Worm (Caenorhabditis elegans) whole organism, L3 larva: ENCODE measurements around the gene pzf-1.

Source experiments
- R02D3.7 ChIP-seq: fragments of 150-350 bp; optimal IDR thresholded peaks from 2 replicates; lab custom pipeline; 2014; ENCODE audit warnings: missing biosample characterization, missing genetic modification characterization
- ZK546.5 ChIP-seq: sonication (generic microtip); optimal IDR thresholded peaks from 2 replicates; lab custom pipeline; 2017; ENCODE audit warnings: missing biosample characterization, missing genetic modification characterization
- aly-2 ChIP-seq: fragments of 150-350 bp; optimal IDR thresholded peaks from 2 replicates; lab custom pipeline; 2014; ENCODE audit warnings: missing biosample characterization, missing genetic modification characterization
- ama-1 ChIP-seq: fragments of 150-350 bp; optimal IDR thresholded peaks from 2 replicates; lab custom pipeline; 2018
- ceh-16 ChIP-seq: sonication (generic microtip); optimal IDR thresholded peaks from 2 replicates; lab custom pipeline; 2017; ENCODE audit warnings: missing biosample characterization, missing genetic modification characterization
- ceh-28 ChIP-seq: fragments of 150-350 bp; optimal IDR thresholded peaks from 2 replicates; lab custom pipeline; 2014; ENCODE audit warnings: missing biosample characterization, missing genetic modification reagents, missing genetic modification characterization
- ceh-9 ChIP-seq: sonication (generic microtip); optimal IDR thresholded peaks from 2 replicates; lab custom pipeline; 2018; ENCODE audit warnings: missing biosample characterization, missing genetic modification characterization
- daf-12 ChIP-seq: fragments of 150-350 bp; optimal IDR thresholded peaks from 2 replicates; lab custom pipeline; 2014; ENCODE audit warnings: missing biosample characterization, missing genetic modification reagents, missing genetic modification characterization
- egl-5 ChIP-seq: fragments of 150-350 bp; optimal IDR thresholded peaks from 2 replicates; lab custom pipeline; 2017; ENCODE audit warnings: missing biosample characterization, missing genetic modification reagents, missing genetic modification characterization, inconsistent platforms
- elt-1 ChIP-seq: fragments of 150-350 bp; optimal IDR thresholded peaks from 2 replicates; lab custom pipeline; 2014; ENCODE audit warnings: missing biosample characterization, missing genetic modification characterization
- elt-2 ChIP-seq: sonication (generic microtip); optimal IDR thresholded peaks from 2 replicates; lab custom pipeline; 2016; ENCODE audit warnings: missing genetic modification reagents, mild to moderate bottlenecking, missing genetic modification characterization, missing compliant biosample characterization
- eor-1 ChIP-seq, 2 experiments: fragments of 150-350 bp; optimal IDR thresholded peaks; 2 replicates each; lab custom pipeline; 2014 to 2018; ENCODE audit warnings: missing biosample characterization in 2 of 2, missing genetic modification characterization in 2 of 2
- fkh-2 ChIP-seq: fragments of 150-350 bp; optimal IDR thresholded peaks from 2 replicates; lab custom pipeline; 2014; ENCODE audit warnings: missing biosample characterization, missing genetic modification reagents, missing genetic modification characterization
- fos-1 ChIP-seq: fragments of 150-350 bp; optimal IDR thresholded peaks from 2 replicates; lab custom pipeline; 2014; ENCODE audit warnings: missing biosample characterization, missing genetic modification characterization
- hmg-11 ChIP-seq: sonication (generic microtip); optimal IDR thresholded peaks from 2 replicates; lab custom pipeline; 2016; ENCODE audit warnings: missing genetic modification characterization, missing compliant biosample characterization
- jun-1 ChIP-seq: fragments of 150-350 bp; optimal IDR thresholded peaks from 2 replicates; lab custom pipeline; 2014; ENCODE audit warnings: missing biosample characterization, missing genetic modification reagents, missing genetic modification characterization
- lsy-12 ChIP-seq: sonication (generic microtip); optimal IDR thresholded peaks from 2 replicates; lab custom pipeline; 2016; ENCODE audit warnings: mild to moderate bottlenecking, missing genetic modification characterization, missing compliant biosample characterization
- mml-1 ChIP-seq: fragments of 150-350 bp; sonication (generic microtip); optimal IDR thresholded peaks from 3 replicates; lab custom pipeline; 2014; ENCODE audit warnings: missing biosample characterization, missing genetic modification characterization
- nfya-1 ChIP-seq: sonication (generic microtip); optimal IDR thresholded peaks from 2 replicates; lab custom pipeline; 2017; ENCODE audit warnings: missing genetic modification characterization, mild to moderate bottlenecking, missing compliant biosample characterization, antibody characterized with exemption, moderate library complexity; ENCODE audit not compliant: insufficient read depth
- nhr-11 ChIP-seq: fragments of 150-350 bp; optimal IDR thresholded peaks from 2 replicates; lab custom pipeline; 2014; ENCODE audit warnings: missing biosample characterization, missing genetic modification characterization
- nhr-12 ChIP-seq: fragments of 150-350 bp; optimal IDR thresholded peaks from 2 replicates; lab custom pipeline; 2014; ENCODE audit warnings: missing biosample characterization, missing genetic modification characterization
- nhr-23 ChIP-seq: fragments of 150-350 bp; optimal IDR thresholded peaks from 2 replicates; lab custom pipeline; 2014; ENCODE audit warnings: missing biosample characterization, missing genetic modification reagents, missing genetic modification characterization
- nhr-237 ChIP-seq: fragments of 150-350 bp; optimal IDR thresholded peaks from 2 replicates; lab custom pipeline; 2014; ENCODE audit warnings: missing biosample characterization, missing genetic modification characterization
- nhr-25 ChIP-seq: sonication (generic microtip); optimal IDR thresholded peaks from 2 replicates; lab custom pipeline; 2017; ENCODE audit warnings: missing biosample characterization, missing genetic modification characterization
- nhr-28 ChIP-seq: fragments of 150-350 bp; optimal IDR thresholded peaks from 2 replicates; lab custom pipeline; 2014; ENCODE audit warnings: missing biosample characterization, missing genetic modification characterization
- nhr-43 ChIP-seq: sonication (generic microtip); optimal IDR thresholded peaks from 2 replicates; lab custom pipeline; 2016; ENCODE audit warnings: mild to moderate bottlenecking, missing genetic modification characterization, missing compliant biosample characterization; ENCODE audit not compliant: poor library complexity, severe bottlenecking
- nhr-67 ChIP-seq: fragments of 150-350 bp; optimal IDR thresholded peaks from 2 replicates; lab custom pipeline; 2014; ENCODE audit warnings: missing biosample characterization, missing genetic modification characterization
- nhr-77 ChIP-seq: fragments of 150-350 bp; optimal IDR thresholded peaks from 2 replicates; lab custom pipeline; 2014; ENCODE audit warnings: missing biosample characterization, missing genetic modification characterization
- sea-2 ChIP-seq: fragments of 150-350 bp; sonication (generic microtip); optimal IDR thresholded peaks from 4 replicates; lab custom pipeline; 2014; ENCODE audit warnings: missing biosample characterization, missing genetic modification reagents, missing genetic modification characterization
- snpc-4 ChIP-seq: fragments of 150-350 bp; optimal IDR thresholded peaks from 2 replicates; lab custom pipeline; 2014; ENCODE audit warnings: missing biosample characterization, missing genetic modification characterization
- unc-39 ChIP-seq: sonication (generic microtip); optimal IDR thresholded peaks from 4 replicates; lab custom pipeline; 2017; ENCODE audit warnings: missing biosample characterization, missing genetic modification characterization
- unc-62 ChIP-seq: fragments of 150-350 bp; sonication (generic microtip); optimal IDR thresholded peaks from 4 replicates; lab custom pipeline; 2014; ENCODE audit warnings: missing biosample characterization, missing genetic modification reagents, missing genetic modification characterization
- zag-1 ChIP-seq: fragments of 150-350 bp; optimal IDR thresholded peaks from 2 replicates; lab custom pipeline; 2014; ENCODE audit warnings: missing biosample characterization, missing genetic modification characterization
- ztf-11 ChIP-seq: fragments of 150-350 bp; optimal IDR thresholded peaks from 2 replicates; lab custom pipeline; 2014; ENCODE audit warnings: missing biosample characterization, missing genetic modification characterization
- ztf-4 ChIP-seq: fragments of 150-350 bp; optimal IDR thresholded peaks from 2 replicates; lab custom pipeline; 2014; ENCODE audit warnings: missing biosample characterization, missing genetic modification characterization

The pzf-1 gene

DNA sequence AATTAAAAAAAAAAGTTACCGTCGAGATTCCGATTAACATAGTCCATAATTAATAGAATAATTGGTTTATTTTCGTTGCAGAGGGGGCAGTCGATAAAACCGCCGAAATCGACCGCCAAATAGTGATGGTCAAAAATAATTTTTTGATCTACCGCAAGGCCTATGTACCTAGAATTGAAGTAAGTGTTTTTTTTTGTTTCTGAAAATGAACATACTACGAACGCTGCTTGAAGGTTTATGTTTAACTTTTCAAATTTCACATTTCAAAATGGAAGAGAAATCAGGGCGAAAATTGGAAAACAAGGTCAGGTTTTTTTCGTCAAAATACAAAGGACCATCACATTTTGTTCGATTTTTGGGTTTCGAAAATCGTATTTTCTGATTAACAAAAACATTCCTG is at the start of gene pzf-1:
Gene pzf-1, minus strand, starts transcription at position 101 of the 400 bp plus-strand sequence.
- no peak for TF ChIP-seq egl-5
- no peak for TF ChIP-seq eor-1 (tag; optimal IDR thresholded peaks at IDR 0.05; lab: Kevin White, UChicago)
- TF ChIP-seq unc-39 (tag; lab: Kevin White, UChicago) = no peak
- no peak for TF ChIP-seq zag-1 (tag; lab: Kevin White, UChicago)
- TF ChIP-seq nhr-11 (tag; lab: Kevin White, UChicago) = no peak
- TF ChIP-seq ZK546.5 = no peak
- TF ChIP-seq ama-1 = no peak
- no peak for TF ChIP-seq nhr-23 (tag; lab: Kevin White, UChicago)
- TF ChIP-seq nhr-43 (tag; lab: Kevin White, UChicago) = no peak
- TF ChIP-seq ztf-11 (tag; lab: Kevin White, UChicago) = no peak
- TF ChIP-seq unc-62 (GFP tag; lab: Kevin White, UChicago) = no peak
- TF ChIP-seq mml-1 (tag; lab: Kevin White, UChicago) = no peak
- TF ChIP-seq sea-2 (GFP tag; lab: Kevin White, UChicago) = no peak
- TF ChIP-seq R02D3.7 = no peak
- no peak for TF ChIP-seq snpc-4

- TF ChIP-seq R02D3.7 (no peak), snpc-4 (no peak), ceh-28 (no peak), nfya-1 (no peak), eor-1 (tag; optimal IDR thresholded peaks at IDR 0.05; lab: Kevin White, UChicago) (no peak), jun-1 (tag; lab: Kevin White, UChicago) (no peak), daf-12 (tag; lab: Kevin White, UChicago) (no peak), mml-1 (tag; lab: Kevin White, UChicago) (no peak), nhr-43 (tag; lab: Kevin White, UChicago) (no peak), ceh-9 (no peak), nhr-77 (tag; lab: Kevin White, UChicago) (no peak), lsy-12 (tag; lab: Kevin White, UChicago) (no peak), fos-1 (tag; lab: Kevin White, UChicago) (no peak)
Measured at ce11 chrV:15975845-15976244, 47.6 kb upstream of the pzf-1 start, which contains the start of gene clec-232. clec-232 (plus strand) TSS chrV:15976145.

- TF ChIP-seq elt-2 (tag; lab: Kevin White, UChicago) (no peak), hmg-11 (tag; lab: Kevin White, UChicago) (no peak)
- TF ChIP-seq, all 47 proteins: peak for 0
Measured at ce11 chrV:15974836-15975235, 46.6 kb upstream of the pzf-1 start, which contains the start of gene sru-22. sru-22 (minus strand) TSS chrV:15974936.

DNA sequence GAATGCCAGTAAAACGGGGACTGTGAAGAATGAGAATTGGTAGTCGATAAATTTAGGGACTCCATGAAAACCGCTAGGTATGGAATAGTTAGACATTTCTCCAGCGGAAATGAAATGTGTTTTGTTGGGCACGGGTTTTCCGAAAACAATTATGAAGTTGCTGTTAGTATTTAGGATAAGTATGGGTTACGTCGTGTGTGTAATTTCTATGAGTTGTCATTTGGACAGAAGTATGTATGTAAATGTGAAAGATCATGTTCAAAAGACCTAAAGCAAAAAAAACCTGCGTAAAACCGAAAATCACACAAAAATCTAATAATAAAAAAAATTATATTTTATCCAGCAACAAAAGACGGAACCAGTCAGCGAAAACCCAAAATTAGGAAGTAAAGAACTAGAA is 44.3 kb upstream of the pzf-1 start, which contains the start of gene sru-23:
Gene sru-23, minus strand, starts transcription at position 101 of the 400 bp plus-strand sequence.
- TF ChIP-seq lsy-12 (tag; lab: Kevin White, UChicago) (no peak), ztf-4 (tag; lab: Kevin White, UChicago) (no peak), nhr-67 (no peak), ceh-16 (tag; lab: Kevin White, UChicago) (no peak), fkh-2 (tag; lab: Kevin White, UChicago) (no peak), nfya-1 (no peak), nhr-237 (tag; lab: Kevin White, UChicago) (no peak), snpc-4 (no peak), aly-2 (no peak), daf-12 (tag; lab: Kevin White, UChicago) (no peak), nhr-25 (tag; lab: Kevin White, UChicago) (no peak)

DNA sequence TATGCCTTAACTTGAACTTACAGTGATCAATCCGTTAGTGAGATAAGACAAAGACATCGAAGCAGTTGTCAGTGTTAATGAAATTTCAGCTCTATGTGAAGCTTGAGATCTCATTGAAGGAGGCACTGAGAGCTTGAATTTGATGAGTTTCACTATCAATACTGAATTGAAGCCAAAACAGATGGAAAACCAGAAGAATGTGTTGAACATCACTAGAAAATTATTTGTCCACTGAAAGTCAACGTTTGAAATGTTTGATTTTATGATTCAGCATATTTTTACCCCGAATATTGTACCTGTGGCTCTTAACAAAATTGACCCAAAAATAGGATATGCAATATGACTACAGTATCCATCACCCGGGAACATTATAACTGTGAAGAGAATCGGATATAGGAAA is 42.6 kb upstream of the pzf-1 start:
- no peak for TF ChIP-seq unc-39 (tag; lab: Kevin White, UChicago)
- no peak for TF ChIP-seq fkh-2 (tag; lab: Kevin White, UChicago)
- TF ChIP-seq egl-5 = no peak
- no peak for TF ChIP-seq aly-2
- no peak for TF ChIP-seq nhr-237 (tag; lab: Kevin White, UChicago)
- TF ChIP-seq nhr-12 (tag; lab: Kevin White, UChicago) = no peak

DNA sequence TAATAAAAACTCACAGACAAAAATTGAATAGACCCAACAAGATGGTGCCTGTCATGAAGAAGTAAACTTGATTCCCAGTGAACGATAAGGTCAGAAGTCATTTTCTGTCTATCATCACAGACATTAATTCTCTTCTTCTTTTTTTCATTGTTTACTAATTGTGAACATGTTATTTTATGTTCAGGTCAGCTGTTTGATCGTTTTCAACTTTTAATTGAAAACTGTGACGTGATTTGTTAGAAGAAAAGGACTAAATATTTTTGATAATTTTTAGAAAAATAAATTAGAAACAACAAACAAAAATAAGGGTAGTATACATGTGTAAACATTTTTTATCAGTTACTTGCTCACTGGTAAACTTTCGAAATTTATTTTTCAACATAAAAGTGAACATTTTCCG is 41.4 kb upstream of the pzf-1 start, which contains the start of gene F36G9.7:
Gene F36G9.7, minus strand, starts transcription at position 101 of the 400 bp plus-strand sequence.
- TF ChIP-seq jun-1 (tag; lab: Kevin White, UChicago) = no peak
- no peak for TF ChIP-seq R02D3.7
- no peak for TF ChIP-seq nhr-28 (tag; lab: Kevin White, UChicago)
- no peak for TF ChIP-seq nhr-12 (tag; lab: Kevin White, UChicago)
- TF ChIP-seq snpc-4 = no peak
- no peak for TF ChIP-seq elt-1
- TF ChIP-seq ZK546.5 = no peak
- no peak for TF ChIP-seq ama-1
- TF ChIP-seq ztf-11 (tag; lab: Kevin White, UChicago) = no peak
- no peak for TF ChIP-seq unc-62 (GFP tag; lab: Kevin White, UChicago)
- no peak for TF ChIP-seq daf-12 (tag; lab: Kevin White, UChicago)
- no peak for TF ChIP-seq nhr-77 (tag; lab: Kevin White, UChicago)
- TF ChIP-seq fkh-2 (tag; lab: Kevin White, UChicago) = no peak
- TF ChIP-seq unc-39 (tag; lab: Kevin White, UChicago) = no peak
- TF ChIP-seq nhr-11 (tag; lab: Kevin White, UChicago) = no peak
- TF ChIP-seq egl-5 = no peak
- TF ChIP-seq ztf-4 (tag; lab: Kevin White, UChicago) = no peak
- TF ChIP-seq elt-2 (tag; lab: Kevin White, UChicago) = no peak
